Fruit fly (Drosophila melanogaster): ENCODE results near the gene Cpr65Ec.
A peak's percentile ranks its signal among the peaks of the same experiment; 100 is the strongest.

The Cpr65Ec gene

dm6 chr3L:7086558-7087059 lies 6.4 kb upstream of the Cpr65Ec start, which contains the start of gene Cpr65Ea (continued):
- TF ChIP-seq CG10267 (tag; optimal IDR thresholded peaks at IDR 0.05): no peak
- no peak for TF ChIP-seq stwl (tag; optimal IDR thresholded peaks at IDR 0.05)
- no peak for TF ChIP-seq insv (GFP tag; optimal IDR thresholded peaks at IDR 0.05)
- TF ChIP-seq CG8478 (optimal IDR thresholded peaks at IDR 0.05): no peak
- TF ChIP-seq gcm (GFP tag; optimal IDR thresholded peaks at IDR 0.05): no peak
- no peak for TF ChIP-seq CG11398 (GFP tag; optimal IDR thresholded peaks at IDR 0.05)
- TF ChIP-seq danr (GFP tag; IDR thresholded peaks at IDR 0.05): no peak
- TF ChIP-seq HmgD (GFP tag; optimal IDR thresholded peaks at IDR 0.05): no peak
- TF ChIP-seq sens (GFP tag): peak; percentile 43
- TF ChIP-seq oc (tag; optimal IDR thresholded peaks at IDR 0.05): no peak
- no peak for TF ChIP-seq hkb (optimal IDR thresholded peaks at IDR 0.05)
- peak; percentile 21; the same call in 1 of the 2 replicates for TF ChIP-seq hkb (GFP tag; IDR thresholded peaks at IDR 0.05)
- TF ChIP-seq CG10654 (GFP tag; optimal IDR thresholded peaks at IDR 0.05): no peak
- no peak for TF ChIP-seq CG34224 (GFP tag; IDR thresholded peaks at IDR 0.05; ENCODE audit: partially characterized antibody)
- no peak for TF ChIP-seq NFAT (GFP tag; IDR thresholded peaks at IDR 0.05)
- TF ChIP-seq CG32767 (GFP tag; IDR thresholded peaks at IDR 0.05): 0 out of 2 replicates have a peak, but pooled peaks have one; percentile 15
- TF ChIP-seq sima (GFP tag; optimal IDR thresholded peaks at IDR 0.05): no peak
- no peak for TF ChIP-seq CG12769 (tag; optimal IDR thresholded peaks at IDR 0.05)
- no peak for TF ChIP-seq CG6175 (GFP tag; IDR thresholded peaks at IDR 0.05)
- no peak for TF ChIP-seq caup (GFP tag; optimal IDR thresholded peaks at IDR 0.05; ENCODE audit: severe bottlenecking)
- no peak for TF ChIP-seq pb (GFP tag; optimal IDR thresholded peaks at IDR 0.05)
- no peak for TF ChIP-seq zfh2 (GFP tag; optimal IDR thresholded peaks at IDR 0.05)
- TF ChIP-seq CG17612 (GFP tag; IDR thresholded peaks at IDR 0.05): no peak
- TF ChIP-seq grn (GFP tag; optimal IDR thresholded peaks at IDR 0.05): no peak
- no peak for TF ChIP-seq CG9932 (GFP tag; IDR thresholded peaks at IDR 0.05)
- peak; percentile 71 for TF ChIP-seq dmrt99B (tag; optimal IDR thresholded peaks at IDR 0.05)
- TF ChIP-seq Hr51 (GFP tag; optimal IDR thresholded peaks at IDR 0.05): peak in 1 of 2 experiments; percentile 76
- no peak for TF ChIP-seq Nf-YC (tag; optimal IDR thresholded peaks at IDR 0.05)
- TF ChIP-seq vvl (GFP tag; IDR thresholded peaks at IDR 0.05): no peak
- TF ChIP-seq HLH4C (GFP tag; IDR thresholded peaks at IDR 0.05; ENCODE audit: partially characterized antibody): no peak
- no peak for TF ChIP-seq repo (GFP tag; optimal IDR thresholded peaks at IDR 0.05)
- TF ChIP-seq CG5180 (GFP tag; optimal IDR thresholded peaks at IDR 0.05): no peak
- TF ChIP-seq sd (tag; optimal IDR thresholded peaks at IDR 0.05): no peak
- TF ChIP-seq odd (GFP tag; optimal IDR thresholded peaks at IDR 0.05): no peak
- TF ChIP-seq Stat92E (GFP tag; optimal IDR thresholded peaks at IDR 0.05): no peak
- no peak for TF ChIP-seq CG11247 (GFP tag; IDR thresholded peaks at IDR 0.05)
- TF ChIP-seq sr (GFP tag; IDR thresholded peaks at IDR 0.05): no peak
- no peak for TF ChIP-seq CG13296 (GFP tag; optimal IDR thresholded peaks at IDR 0.05)
- no peak for TF ChIP-seq lilli (GFP tag; optimal IDR thresholded peaks at IDR 0.05)
- TF ChIP-seq Optix (GFP tag; IDR thresholded peaks at IDR 0.05): no peak
- TF ChIP-seq CG2712 (tag; optimal IDR thresholded peaks at IDR 0.05): peak; percentile 25
- no peak for TF ChIP-seq CG31224 (GFP tag; IDR thresholded peaks at IDR 0.05)
- peak; percentile 11 for TF ChIP-seq CG8924 (tag; optimal IDR thresholded peaks at IDR 0.05)
- TF ChIP-seq ara (GFP tag; IDR thresholded peaks at IDR 0.05): no peak
- no peak for TF ChIP-seq Blimp-1 (GFP tag; optimal IDR thresholded peaks at IDR 0.05)
- TF ChIP-seq bsh (GFP tag; optimal IDR thresholded peaks at IDR 0.05): no peak
- peak; percentile 33 for TF ChIP-seq CoRest (tag; optimal IDR thresholded peaks at IDR 0.05)
- TF ChIP-seq CG15073 (GFP tag; optimal IDR thresholded peaks at IDR 0.05): no peak
- TF ChIP-seq CG30020 (tag; optimal IDR thresholded peaks at IDR 0.05): no peak
- TF ChIP-seq CG11723 (GFP tag; optimal IDR thresholded peaks at IDR 0.05): no peak
- TF ChIP-seq CG7556 (GFP tag; optimal IDR thresholded peaks at IDR 0.05): no peak

Measured in whole organism, embryonic.